Worm (Caenorhabditis elegans): ENCODE measurements around the gene Y41E3.7.
A peak's percentile ranks its signal among the peaks of the same experiment; 100 is the strongest.

- TF ChIP-seq ztf-25 (GFP tag; IDR thresholded peaks at IDR 0.05) (no peak), madf-10 (tag; optimal IDR thresholded peaks at IDR 0.05) (no peak), nhr-179 (tag; optimal IDR thresholded peaks at IDR 0.05) (no peak), F37B4.10 (GFP tag; IDR thresholded peaks at IDR 0.05) (no peak), let-607 (tag; optimal IDR thresholded peaks at IDR 0.05) (no peak), unc-62 (GFP tag; optimal IDR thresholded peaks at IDR 0.05) (no peak), mel-28 (tag; optimal IDR thresholded peaks at IDR 0.05; ENCODE audit: borderline replicate concordance) (no peak), ceh-91 (GFP tag; IDR thresholded peaks at IDR 0.05) (no peak), lin-35 (GFP tag; optimal IDR thresholded peaks at IDR 0.05) (peak in 1 of 3 experiments; percentile 13), snpc-4 (GFP tag; optimal IDR thresholded peaks at IDR 0.05) (no peak), snpc-4 (tag; optimal IDR thresholded peaks at IDR 0.05) (peak in 2 of 4 experiments; percentile 42 to 81), F49E8.2 (tag; optimal IDR thresholded peaks at IDR 0.05; ENCODE audit: insufficient read depth) (no peak), dpl-1 (GFP tag; optimal IDR thresholded peaks at IDR 0.05) (no peak), akir-1 (GFP tag; optimal IDR thresholded peaks at IDR 0.05) (no peak)
Observed at ce11 chrIV:15013517-15014085, at the start of gene Y41E3.7.

Data from whole organism, young adult.